Fruit fly (Drosophila melanogaster): ENCODE results near the gene CG14949.

The CG14949 gene

dm6 chr3L:2632763-2633100 is 10.5 kb downstream of the CG14949 start (continued):
- TF ChIP-seq Dfd (GFP tag; optimal IDR thresholded peaks at IDR 0.05) (peak in 1 of 2 experiments; percentile 5), Trl (optimal IDR thresholded peaks at IDR 0.05) (peak; percentile 5 to 6), Trl (GFP tag; optimal IDR thresholded peaks at IDR 0.05) (no peak), ttk (GFP tag; IDR thresholded peaks at IDR 0.05) (0 out of 2 replicates have a peak, but pooled peaks have one; percentile 11), Fer1 (GFP tag; optimal IDR thresholded peaks at IDR 0.05) (peak; percentile 4), CG13894 (tag; optimal IDR thresholded peaks at IDR 0.05) (peak; percentile 20), Blimp-1 (GFP tag; optimal IDR thresholded peaks at IDR 0.05) (no peak), chinmo (GFP tag; IDR thresholded peaks at IDR 0.05; ENCODE audit: partially characterized antibody) (peak; percentile 89; the same call in 1 of the 4 replicates), CG18599 (GFP tag; optimal IDR thresholded peaks at IDR 0.05) (no peak), CG6175 (GFP tag; IDR thresholded peaks at IDR 0.05) (peak; percentile 51; the same call in 1 of the 3 replicates), ftz-f1 (GFP tag; optimal IDR thresholded peaks at IDR 0.05) (peak; percentile 3), psq (GFP tag; optimal IDR thresholded peaks at IDR 0.05) (peak; percentile 100), CG5953 (GFP tag; IDR thresholded peaks at IDR 0.05) (no peak), CG32532 (GFP tag; IDR thresholded peaks at IDR 0.05) (peak; percentile 55), fd96Cb (tag; optimal IDR thresholded peaks at IDR 0.05) (no peak), CG2116 (GFP tag; optimal IDR thresholded peaks at IDR 0.05) (peak; percentile 44), CG34224 (GFP tag; IDR thresholded peaks at IDR 0.05; ENCODE audit: partially characterized antibody) (0 out of 3 replicates have a peak, but pooled peaks have one; percentile 39), CG11723 (GFP tag; optimal IDR thresholded peaks at IDR 0.05) (no peak), CoRest (tag; optimal IDR thresholded peaks at IDR 0.05) (no peak), CG12769 (tag; optimal IDR thresholded peaks at IDR 0.05) (peak; percentile 58), al (GFP tag; IDR thresholded peaks at IDR 0.05) (0 out of 2 replicates have a peak, but pooled peaks have one; percentile 28), HmgZ (tag; optimal IDR thresholded peaks at IDR 0.05) (peak; percentile 6), Dbx (GFP tag; IDR thresholded peaks at IDR 0.05) (0 out of 3 replicates have a peak, but pooled peaks have one; percentile 9), stc (GFP tag; IDR thresholded peaks at IDR 0.05) (0 out of 2 replicates have a peak, but pooled peaks have one; percentile 14), HLH4C (GFP tag; IDR thresholded peaks at IDR 0.05; ENCODE audit: partially characterized antibody) (no peak), pzg (GFP tag; optimal IDR thresholded peaks at IDR 0.05) (peak; percentile 20), vnd (GFP tag; IDR thresholded peaks at IDR 0.05; ENCODE audit: partially characterized antibody) (no peak), klu (GFP tag; IDR thresholded peaks at IDR 0.05) (peak; percentile 66), CG11093 (GFP tag; IDR thresholded peaks at IDR 0.05) (0 out of 3 replicates have a peak, but pooled peaks have one; percentile 19), nau (GFP tag; optimal IDR thresholded peaks at IDR 0.05) (peak; percentile 5), Rfx (GFP tag; IDR thresholded peaks at IDR 0.05) (0 out of 2 replicates have a peak, but pooled peaks have one; percentile 10), gce (GFP tag; IDR thresholded peaks at IDR 0.05) (no peak), lab (GFP tag; optimal IDR thresholded peaks at IDR 0.05) (peak; percentile 6), Jarid2 (GFP tag; optimal IDR thresholded peaks at IDR 0.05) (no peak), rib (GFP tag; IDR thresholded peaks at IDR 0.05) (peak; percentile 88), CG17829 (tag; optimal IDR thresholded peaks at IDR 0.05) (no peak), zen2 (GFP tag; IDR thresholded peaks at IDR 0.05; ENCODE audit: partially characterized antibody) (peak; percentile 38; the same call in 1 of the 3 replicates), nom (GFP tag; optimal IDR thresholded peaks at IDR 0.05) (no peak), Adf1 (GFP tag; IDR thresholded peaks at IDR 0.05) (peak; percentile 66), CG31224 (GFP tag; IDR thresholded peaks at IDR 0.05) (0 out of 2 replicates have a peak, but pooled peaks have one; percentile 21), D19A (tag; optimal IDR thresholded peaks at IDR 0.05) (peak; percentile 62), tgo (GFP tag; IDR thresholded peaks at IDR 0.05) (no peak), hbn (GFP tag; IDR thresholded peaks at IDR 0.05; ENCODE audit: partially characterized antibody) (0 out of 2 replicates have a peak, but pooled peaks have one; percentile 20)
